Fruit fly (Drosophila melanogaster) S2 (cell line): ENCODE data around the gene COX5A.

Experiments
- CG8478 ChIP-seq: fragments of >200 bp; optimal IDR thresholded peaks from 2 replicates; lab custom pipeline; 2018
- CTCF ChIP-seq, 2 experiments: fragments of >200 bp; optimal IDR thresholded peaks; 2 replicates each; lab custom pipeline; 2018

DNA sequence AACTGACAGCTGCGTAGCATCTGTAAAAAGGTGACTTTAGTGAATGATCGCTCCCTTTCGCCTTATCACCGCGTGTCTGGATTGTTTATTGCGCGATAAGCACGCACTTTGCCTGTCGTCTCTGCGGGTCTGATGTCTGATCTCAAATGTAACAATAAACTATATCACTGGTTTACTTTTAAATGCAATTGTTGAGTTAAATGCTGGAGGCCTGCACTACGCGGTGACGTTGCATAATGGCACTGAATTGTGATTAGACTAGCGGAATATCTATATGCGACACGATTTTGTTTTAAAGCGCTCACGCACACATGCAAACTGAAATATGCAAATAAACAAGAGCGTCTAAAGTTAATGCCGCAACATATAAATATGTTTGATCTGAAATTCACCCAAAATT, 2.6 kb downstream of the COX5A start:
- TF ChIP-seq CG8478 (no peak), CTCF (optimal IDR thresholded peaks at IDR 0.05; lab: Kevin White, UChicago) (no peak)
